Worm (Caenorhabditis elegans) whole organism, L1 larva: ENCODE data around the gene cyp-25A3.
"Not testable (repeated sequence)": the region's sequence is repeated elsewhere in the genome, so short reads cannot be mapped to it uniquely, and the experiment has no call there.

ENCODE experiments used
- aly-2 ChIP-seq: fragments of 150-350 bp; optimal IDR thresholded peaks from 2 replicates; lab custom pipeline; 2014; ENCODE audit warnings: missing biosample characterization, missing genetic modification characterization
- elt-3 ChIP-seq, 6 experiments: fragments of 150-350 bp in 1 of 6; sonication (generic microtip); optimal IDR thresholded peaks; 2 replicates each; lab custom pipeline; 2017 to 2018; ENCODE audit warnings: missing biosample characterization in 6 of 6, missing genetic modification characterization in 6 of 6, inconsistent platforms in 1 of 6
- mdl-1 ChIP-seq, 2 experiments: fragments of 150-350 bp; optimal IDR thresholded peaks; 2 replicates each; lab custom pipeline; 2014 to 2017; ENCODE audit warnings: missing biosample characterization in 2 of 2, missing genetic modification characterization in 2 of 2, inconsistent platforms in 1 of 2
- unc-130 ChIP-seq: fragments of 150-350 bp; optimal IDR thresholded peaks from 2 replicates; lab custom pipeline; 2017; ENCODE audit warnings: missing biosample characterization, missing genetic modification characterization, inconsistent platforms

DNA sequence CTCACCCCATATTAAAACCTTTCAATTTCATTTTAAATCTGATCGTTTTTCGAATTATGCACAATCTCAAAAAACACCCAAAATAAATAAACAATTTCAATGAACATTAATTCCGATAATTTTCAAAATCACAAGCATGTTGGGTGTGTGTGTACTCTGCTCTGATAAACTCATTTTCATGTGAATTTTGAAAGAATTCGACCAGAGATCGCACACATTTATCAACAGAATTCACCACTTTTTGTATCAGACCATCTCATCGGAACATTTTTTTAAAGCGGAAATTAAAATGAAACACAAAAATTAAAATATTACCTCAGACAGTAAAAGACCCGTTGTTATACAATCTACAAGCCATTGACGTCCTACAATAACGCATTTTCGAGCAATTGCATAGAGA lies 18.5 kb upstream of the cyp-25A3 start:
- not testable (repeated sequence) for TF ChIP-seq elt-3 (tag; optimal IDR thresholded peaks at IDR 0.05; lab: Kevin White, UChicago); mdl-1 (tag; optimal IDR thresholded peaks at IDR 0.05; lab: Kevin White, UChicago); aly-2 (tag; lab: Kevin White, UChicago); unc-130 (tag; lab: Kevin White, UChicago)
